Worm (Caenorhabditis elegans) whole organism, young adult: ENCODE results near the gene ZK686.3.

Source experiments
- F23B12.7 ChIP-seq: sonication (generic microtip); optimal IDR thresholded peaks from 2 replicates; lab custom pipeline; 2017; ENCODE audit warnings: missing genetic modification characterization, mild to moderate bottlenecking, missing compliant biosample characterization, antibody characterized with exemption, moderate library complexity; ENCODE audit not compliant: insufficient read depth
- F49E8.2 ChIP-seq: sonication (generic microtip); optimal IDR thresholded peaks from 3 replicates; lab custom pipeline; 2017; ENCODE audit warnings: missing genetic modification characterization, mild to moderate bottlenecking, missing compliant biosample characterization, antibody characterized with exemption, moderate library complexity; ENCODE audit not compliant: insufficient read depth
- F57C9.4 ChIP-seq: sonication (generic microtip); optimal IDR thresholded peaks from 2 replicates; lab custom pipeline; 2017; ENCODE audit warnings: mild to moderate bottlenecking, missing genetic modification characterization, missing compliant biosample characterization
- K12H6.12 ChIP-seq: fragments of 200-800 bp; sonication (Bioruptor generic); optimal IDR thresholded peaks from 2 replicates; lab custom pipeline; 2018; ENCODE audit warnings: mild to moderate bottlenecking, missing genetic modification characterization, missing compliant biosample characterization
- Y56A3A.18 ChIP-seq: fragments of 200-800 bp; sonication (Bioruptor generic); IDR thresholded peaks from 2 replicates; pipeline ENCODE4 v1.3.6; 2022; ENCODE audit warnings: missing genetic modification reagents, missing genetic modification characterization, missing compliant biosample characterization
- ama-1 ChIP-seq, 3 experiments: fragments of 150-350 bp in 1 of 3; sonication (generic microtip) in 2 of 3; optimal IDR thresholded peaks; 2 replicates each; lab custom pipeline; 2014 to 2018; ENCODE audit warnings: missing biosample characterization in 2 of 3, missing genetic modification characterization in 2 of 3, missing genetic modification reagents in 2 of 3
- attf-6 ChIP-seq: fragments of 200-800 bp; sonication (Bioruptor generic); IDR thresholded peaks from 2 replicates; pipeline ENCODE4 v1.3.6; 2022; ENCODE audit warnings: missing genetic modification reagents, missing genetic modification characterization, missing compliant biosample characterization
- bed-1 ChIP-seq: fragments of 200-800 bp; sonication (Bioruptor generic); IDR thresholded peaks from 2 replicates; pipeline ENCODE4 v1.3.6; 2022; ENCODE audit warnings: missing genetic modification reagents, missing genetic modification characterization, missing compliant biosample characterization
- bed-2 ChIP-seq: fragments of 200-800 bp; sonication (Bioruptor generic); IDR thresholded peaks from 2 replicates; pipeline ENCODE4 v1.3.6; 2022; ENCODE audit warnings: missing genetic modification reagents, missing genetic modification characterization, missing compliant biosample characterization
- cebp-1 ChIP-seq, 2 experiments: fragments of 200-800 bp in 1 of 2; sonication (Bioruptor generic) in 1 of 2; sonication (generic microtip) in 1 of 2; IDR thresholded peaks in 1 of 2; optimal IDR thresholded peaks in 1 of 2; 2 replicates each; pipeline versions ENCODE4 v1.3.6 to Lab custom; 2017 to 2022; ENCODE audit warnings: missing compliant biosample characterization in 2 of 2, missing genetic modification characterization in 2 of 2, mild to moderate bottlenecking in 1 of 2, missing genetic modification reagents in 1 of 2, moderate library complexity in 1 of 2
- cebp-2 ChIP-seq: fragments of 200-800 bp; sonication (Bioruptor generic); IDR thresholded peaks from 2 replicates; pipeline ENCODE4 v1.3.6; 2022; ENCODE audit warnings: missing genetic modification characterization, missing compliant biosample characterization
- ceh-27 ChIP-seq: fragments of 200-800 bp; sonication (Bioruptor generic); optimal IDR thresholded peaks from 2 replicates; lab custom pipeline; 2018; ENCODE audit warnings: mild to moderate bottlenecking, missing genetic modification characterization, moderate library complexity, missing compliant biosample characterization
- ceh-79 ChIP-seq: sonication (generic microtip); optimal IDR thresholded peaks from 2 replicates; lab custom pipeline; 2017; ENCODE audit warnings: mild to moderate bottlenecking, missing genetic modification characterization, missing compliant biosample characterization
- die-1 ChIP-seq: sonication (generic microtip); optimal IDR thresholded peaks from 2 replicates; lab custom pipeline; 2016; ENCODE audit warnings: missing genotype, mild to moderate bottlenecking, missing genetic modification characterization, missing compliant biosample characterization
- dox-1 ChIP-seq: fragments of 200-800 bp; sonication (Bioruptor generic); IDR thresholded peaks from 2 replicates; pipeline ENCODE4 v1.3.6; 2022; ENCODE audit warnings: missing genetic modification reagents, missing genetic modification characterization, missing compliant biosample characterization
- dpl-1 ChIP-seq: fragments of 150-350 bp; optimal IDR thresholded peaks from 2 replicates; lab custom pipeline; 2014; ENCODE audit warnings: missing biosample characterization, missing genetic modification reagents, missing genetic modification characterization
- egl-18 ChIP-seq: fragments of 200-800 bp; sonication (Bioruptor generic); IDR thresholded peaks from 2 replicates; pipeline ENCODE4 v1.3.6; 2022; ENCODE audit warnings: missing genetic modification reagents, missing genetic modification characterization, missing compliant biosample characterization
- ekl-4 ChIP-seq: fragments of 200-800 bp; sonication (Bioruptor generic); IDR thresholded peaks from 2 replicates; pipeline ENCODE4 v1.3.6; 2022; ENCODE audit warnings: missing genetic modification reagents, missing genetic modification characterization, missing compliant biosample characterization
- hmg-1.2 ChIP-seq: fragments of 200-800 bp; sonication (Bioruptor generic); IDR thresholded peaks from 2 replicates; pipeline ENCODE4 v1.3.6; 2022; ENCODE audit warnings: missing genetic modification reagents, missing genetic modification characterization, missing compliant biosample characterization
- lin-26 ChIP-seq: fragments of 200-800 bp; sonication (Bioruptor generic); IDR thresholded peaks from 2 replicates; pipeline ENCODE4 v1.3.6; 2022; ENCODE audit warnings: missing genetic modification reagents, missing genetic modification characterization, missing compliant biosample characterization
- lin-35 ChIP-seq, 3 experiments: fragments of 150-350 bp in 2 of 3; sonication (generic microtip) in 1 of 3; optimal IDR thresholded peaks; 2 replicates each; lab custom pipeline; 2014 to 2018; ENCODE audit warnings: missing biosample characterization in 3 of 3, missing genetic modification characterization in 3 of 3, missing genetic modification reagents in 3 of 3
- mcd-1 ChIP-seq: fragments of 200-800 bp; sonication (Bioruptor generic); IDR thresholded peaks from 2 replicates; pipeline ENCODE4 v1.3.6; 2022; ENCODE audit warnings: missing genetic modification reagents, missing genetic modification characterization, missing compliant biosample characterization
- mel-28 ChIP-seq: sonication (generic microtip); optimal IDR thresholded peaks from 2 replicates; lab custom pipeline; 2016; ENCODE audit warnings: borderline replicate concordance, mild to moderate bottlenecking, missing genetic modification characterization, missing compliant biosample characterization
- nfyb-1 ChIP-seq: fragments of 200-800 bp; sonication (Bioruptor generic); IDR thresholded peaks from 2 replicates; pipeline ENCODE4 v1.3.6; 2022; ENCODE audit warnings: missing genetic modification reagents, missing genetic modification characterization, missing compliant biosample characterization
- pbrm-1 ChIP-seq: fragments of 200-800 bp; sonication (Bioruptor generic); IDR thresholded peaks from 2 replicates; pipeline ENCODE4 v1.3.6; 2022; ENCODE audit warnings: missing genetic modification reagents, missing genetic modification characterization, missing compliant biosample characterization
- rcor-1 ChIP-seq: fragments of 200-800 bp; sonication (Bioruptor generic); IDR thresholded peaks from 2 replicates; pipeline ENCODE4 v1.3.6; 2022; ENCODE audit warnings: missing genetic modification reagents, missing genetic modification characterization, missing compliant biosample characterization
- repo-1 ChIP-seq: sonication (generic microtip); optimal IDR thresholded peaks from 2 replicates; lab custom pipeline; 2017; ENCODE audit warnings: mild to moderate bottlenecking, missing genetic modification characterization, missing compliant biosample characterization
- somi-1 ChIP-seq: fragments of 200-800 bp; sonication (Bioruptor generic); optimal IDR thresholded peaks from 2 replicates; lab custom pipeline; 2018; ENCODE audit warnings: mild to moderate bottlenecking, missing genetic modification characterization, missing compliant biosample characterization
- unc-130 ChIP-seq: sonication (generic microtip); optimal IDR thresholded peaks from 2 replicates; lab custom pipeline; 2016; ENCODE audit warnings: missing genetic modification reagents, missing genetic modification characterization, missing compliant biosample characterization
- unc-62 ChIP-seq: fragments of 150-350 bp; optimal IDR thresholded peaks from 2 replicates; lab custom pipeline; 2014; ENCODE audit warnings: missing biosample characterization, missing genetic modification reagents, missing genetic modification characterization
- xnd-1 ChIP-seq: sonication (generic microtip); optimal IDR thresholded peaks from 2 replicates; lab custom pipeline; 2016; ENCODE audit warnings: missing genotype, missing genetic modification reagents, missing genetic modification characterization, missing compliant biosample characterization
- zfh-2 ChIP-seq: fragments of 200-800 bp; sonication (Bioruptor generic); conservative IDR thresholded peaks from 2 replicates; pipeline ENCODE4 v1.3.6; 2022; ENCODE audit warnings: missing genetic modification reagents, missing genetic modification characterization, missing compliant biosample characterization
- ztf-22 ChIP-seq: fragments of 200-800 bp; sonication (Bioruptor generic); optimal IDR thresholded peaks from 2 replicates; lab custom pipeline; 2018; ENCODE audit warnings: mild to moderate bottlenecking, missing genetic modification characterization, moderate library complexity, missing compliant biosample characterization
- ztf-26 ChIP-seq: sonication (generic microtip); optimal IDR thresholded peaks from 2 replicates; lab custom pipeline; 2017; ENCODE audit warnings: missing genetic modification characterization, missing compliant biosample characterization
- ztf-6 ChIP-seq: fragments of 200-800 bp; sonication (Bioruptor generic); IDR thresholded peaks from 2 replicates; pipeline ENCODE4 v1.3.6; 2022; ENCODE audit warnings: missing genetic modification reagents, missing genetic modification characterization, missing compliant biosample characterization

Gene ZK686.3

ce11 chrIII:7728494-7728893 lies 40.4 kb downstream of the ZK686.3 start (continued):
- TF ChIP-seq unc-130 (GFP tag; lab: Kevin White, UChicago) (no peak), pbrm-1 (GFP tag; lab: Robert Waterston, UW) (no peak), nfyb-1 (GFP tag; lab: Robert Waterston, UW) (peak; percentile 53; the same call in 1 of the 2 replicates), F49E8.2 (no peak), ztf-26 (peak; percentile 6), lin-26 (GFP tag; lab: Robert Waterston, UW) (no peak), F57C9.4 (no peak), repo-1 (tag; lab: Kevin White, UChicago) (peak; percentile 39), F23B12.7 (tag; lab: Kevin White, UChicago) (no peak), ceh-27 (peak; percentile 2), ztf-22 (peak; percentile 75), Y56A3A.18 (GFP tag; lab: Robert Waterston, UW) (no peak), somi-1 (GFP tag; lab: Kevin White, UChicago) (no peak), unc-62 (GFP tag; lab: Kevin White, UChicago) (no peak), bed-1 (GFP tag; lab: Robert Waterston, UW) (no peak)

ce11 chrIII:7726500-7726899 lies 42.4 kb downstream of the ZK686.3 start:
- TF ChIP-seq xnd-1 (no peak), bed-2 (GFP tag; lab: Robert Waterston, UW) (no peak), mcd-1 (no peak), lin-26 (GFP tag; lab: Robert Waterston, UW) (no peak), repo-1 (tag; lab: Kevin White, UChicago) (no peak), dpl-1 (GFP tag; lab: Kevin White, UChicago) (no peak), hmg-1.2 (no peak), rcor-1 (no peak), ceh-79 (tag; lab: Kevin White, UChicago) (no peak), unc-62 (GFP tag; lab: Kevin White, UChicago) (no peak), die-1 (tag; lab: Kevin White, UChicago) (no peak), egl-18 (no peak)
- TF ChIP-seq, all 124 proteins: peak for 0

ce11 chrIII:7725483-7726250 lies 43.2 kb downstream of the ZK686.3 start:
- peak; percentile 5; the same call in 1 of the 2 replicates for TF ChIP-seq hmg-1.2
- TF ChIP-seq mel-28 (tag; lab: Kevin White, UChicago), result no peak
- peak; percentile 39; the same call in 1 of the 2 replicates for TF ChIP-seq zfh-2 (GFP tag; lab: Robert Waterston, UW)
- TF ChIP-seq K12H6.12, result peak; percentile 16
- peak; percentile 27 for TF ChIP-seq ceh-27
- peak in 1 of 3 experiments; percentile 37 for TF ChIP-seq lin-35 (GFP tag; optimal IDR thresholded peaks at IDR 0.05; lab: Kevin White, UChicago)
- no peak for TF ChIP-seq cebp-1 (GFP tag; IDR thresholded peaks at IDR 0.05; lab: Robert Waterston, UW)
- TF ChIP-seq cebp-1 (tag; optimal IDR thresholded peaks at IDR 0.05; lab: Kevin White, UChicago), result peak; percentile 8
- no peak for TF ChIP-seq ama-1 (optimal IDR thresholded peaks at IDR 0.05; lab: Kevin White, UChicago)
- TF ChIP-seq ama-1 (GFP tag; optimal IDR thresholded peaks at IDR 0.05; lab: Kevin White, UChicago), result peak in 1 of 2 experiments; percentile 33
- peak; percentile 36; the same call in 1 of the 2 replicates for TF ChIP-seq dox-1 (GFP tag; lab: Robert Waterston, UW)
- no peak for TF ChIP-seq attf-6 (GFP tag; lab: Robert Waterston, UW)
- TF ChIP-seq ekl-4, result 0 out of 2 replicates have a peak, but pooled peaks have one; percentile 45
- no peak for TF ChIP-seq ceh-79 (tag; lab: Kevin White, UChicago)
- no peak for TF ChIP-seq ztf-6 (GFP tag; lab: Robert Waterston, UW)
- no peak for TF ChIP-seq cebp-2
- no peak for TF ChIP-seq dpl-1 (GFP tag; lab: Kevin White, UChicago)
- peak; percentile 27; the same call in 1 of the 2 replicates for TF ChIP-seq nfyb-1 (GFP tag; lab: Robert Waterston, UW)
